Worm (Caenorhabditis elegans): ENCODE measurements around the gene C04E7.1.
"Not testable (repeated sequence)": the region's sequence is repeated elsewhere in the genome, so short reads cannot be mapped to it uniquely, and the experiment has no call there.

ce11 chrX:347117-347516 lies 10.8 kb upstream of the C04E7.1 start, which contains the start of gene C04E7.3:
- TF ChIP-seq ceh-82 (tag; optimal IDR thresholded peaks at IDR 0.05); dpl-1 (GFP tag; optimal IDR thresholded peaks at IDR 0.05): not testable (repeated sequence)
